Worm (Caenorhabditis elegans): ENCODE results near the gene spp-31.
A peak's percentile ranks its signal among the peaks of the same experiment; 100 is the strongest.

Gene spp-31

DNA sequence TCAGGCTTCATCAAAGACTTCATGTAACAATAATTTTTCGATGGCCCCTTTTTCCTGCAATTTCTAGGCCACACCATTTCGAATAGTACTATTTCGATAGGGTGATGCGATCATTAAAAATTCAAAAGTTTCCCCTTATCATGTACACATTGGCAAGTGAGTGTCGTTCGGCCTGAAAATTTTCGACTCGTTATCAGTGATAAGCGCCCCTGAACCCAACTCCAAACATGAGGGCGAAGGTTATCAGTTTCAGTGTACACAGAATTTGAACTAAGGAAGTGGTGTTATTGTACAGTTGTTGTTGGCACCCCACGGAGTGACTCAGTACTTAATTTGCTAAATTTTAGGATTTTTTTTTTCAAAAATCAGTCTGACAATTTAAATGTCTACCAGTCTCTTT, 27.4 kb upstream of the spp-31 start:
- TF ChIP-seq nhr-80 (tag; optimal IDR thresholded peaks at IDR 0.05) = peak; percentile 94
- TF ChIP-seq lin-54 (GFP tag; optimal IDR thresholded peaks at IDR 0.05) = no peak
- TF ChIP-seq madf-6 (GFP tag; IDR thresholded peaks at IDR 0.05) = no peak
- peak; percentile 50 for TF ChIP-seq ets-4 (GFP tag; optimal IDR thresholded peaks at IDR 0.05)
- peak; percentile 61; the same call in 1 of the 2 replicates for TF ChIP-seq dox-1 (GFP tag; IDR thresholded peaks at IDR 0.05)

DNA sequence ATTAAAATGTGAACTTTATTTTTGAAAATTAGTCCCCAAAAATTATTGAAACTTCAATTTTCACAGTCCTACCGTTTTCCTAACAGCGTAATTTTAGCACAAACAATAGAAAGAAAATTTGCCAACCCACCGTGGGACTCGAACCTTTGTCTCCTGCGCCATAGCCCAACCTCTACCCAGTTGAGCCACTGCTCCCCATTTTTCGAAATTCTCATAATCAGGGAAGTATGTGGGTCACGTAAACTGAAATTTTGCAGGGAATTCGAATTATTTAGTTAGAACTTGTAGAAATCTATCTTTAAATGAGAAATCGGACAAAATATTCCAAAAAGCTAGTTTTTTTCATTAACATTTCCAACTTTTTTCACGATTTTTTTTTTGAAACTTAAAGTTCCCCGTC, 26.0 kb upstream of the spp-31 start:
- no peak for TF ChIP-seq F55B11.4 (tag; optimal IDR thresholded peaks at IDR 0.05; ENCODE audit: borderline replicate concordance, insufficient read depth)
- TF ChIP-seq tbp1 (GFP tag; optimal IDR thresholded peaks at IDR 0.05) = peak; percentile 70
- TF ChIP-seq B0261.1 (tag; optimal IDR thresholded peaks at IDR 0.05) = peak; percentile 16
- no peak for TF ChIP-seq mel-28 (tag; optimal IDR thresholded peaks at IDR 0.05; ENCODE audit: borderline replicate concordance)
- TF ChIP-seq hlh-26 (GFP tag; conservative IDR thresholded peaks at IDR 0.05) = no peak
- TF ChIP-seq rpc-1 (optimal IDR thresholded peaks at IDR 0.05) = peak; percentile 8
- TF ChIP-seq rpc-1 (tag; optimal IDR thresholded peaks at IDR 0.05) = peak; percentile 52

DNA sequence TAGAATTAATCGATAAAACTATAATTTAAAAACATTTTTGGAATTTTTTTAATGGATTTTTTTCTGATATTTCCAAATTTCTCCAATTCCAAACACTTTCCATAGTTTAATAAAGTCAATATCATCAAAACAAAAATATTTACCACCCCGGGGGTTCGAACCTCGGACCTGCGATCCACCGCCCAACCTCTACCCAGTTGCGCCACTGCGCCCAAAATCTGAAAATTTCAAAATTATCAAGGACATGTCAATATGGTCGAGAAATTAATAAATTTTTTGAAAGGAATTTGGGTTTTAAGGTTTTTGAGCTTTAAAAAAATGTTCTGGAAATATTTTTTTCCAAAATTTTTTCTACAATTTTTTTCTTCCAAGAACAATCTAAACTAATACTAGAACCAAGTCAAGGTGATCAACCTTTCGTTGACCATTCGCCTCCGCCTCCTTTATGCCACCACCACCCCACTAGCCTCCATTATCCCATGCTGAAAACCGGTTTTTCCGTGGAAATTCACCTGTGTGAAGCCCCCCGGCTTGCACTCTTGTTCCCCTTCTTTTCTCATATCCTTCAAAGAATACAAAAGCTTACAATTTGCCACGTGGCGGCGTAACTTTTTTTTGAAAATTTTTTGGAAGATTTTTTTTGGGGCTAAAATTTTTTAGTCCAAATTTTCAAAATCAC, 24.6 kb upstream of the spp-31 start:
- TF ChIP-seq him-1 (tag; optimal IDR thresholded peaks at IDR 0.05) = no peak
- TF ChIP-seq tbp1 (GFP tag; optimal IDR thresholded peaks at IDR 0.05) = peak; percentile 79
- peak; percentile 36 for TF ChIP-seq rpc-1 (optimal IDR thresholded peaks at IDR 0.05)
- TF ChIP-seq rpc-1 (tag; optimal IDR thresholded peaks at IDR 0.05) = peak; percentile 65
- peak; percentile 41 for TF ChIP-seq B0261.1 (tag; optimal IDR thresholded peaks at IDR 0.05)

DNA sequence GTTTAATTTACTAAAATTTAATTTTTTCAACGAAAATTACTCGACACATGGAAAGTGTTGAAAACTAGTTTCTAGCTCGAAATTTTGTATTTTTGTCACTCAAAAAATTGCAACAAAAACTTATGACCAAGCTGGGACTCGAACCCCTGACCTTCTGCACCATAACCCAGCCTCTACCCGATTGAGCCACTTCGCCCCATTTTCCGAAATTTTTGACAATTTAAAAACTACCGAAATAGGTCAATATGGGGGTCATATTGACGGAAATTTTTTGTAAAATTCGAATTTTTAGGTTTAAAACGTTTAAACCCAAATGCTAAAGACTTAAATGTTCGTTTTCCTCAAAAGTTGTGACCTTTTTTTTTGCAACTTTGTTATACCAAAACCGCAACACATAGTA, 20.9 kb upstream of the spp-31 start:
- TF ChIP-seq nfya-2 (GFP tag; IDR thresholded peaks at IDR 0.05) (no peak), tbp1 (GFP tag; optimal IDR thresholded peaks at IDR 0.05) (peak; percentile 68), rpc-1 (optimal IDR thresholded peaks at IDR 0.05) (peak; percentile 16), rpc-1 (tag; optimal IDR thresholded peaks at IDR 0.05) (peak; percentile 57), B0261.1 (tag; optimal IDR thresholded peaks at IDR 0.05) (peak; percentile 45)

DNA sequence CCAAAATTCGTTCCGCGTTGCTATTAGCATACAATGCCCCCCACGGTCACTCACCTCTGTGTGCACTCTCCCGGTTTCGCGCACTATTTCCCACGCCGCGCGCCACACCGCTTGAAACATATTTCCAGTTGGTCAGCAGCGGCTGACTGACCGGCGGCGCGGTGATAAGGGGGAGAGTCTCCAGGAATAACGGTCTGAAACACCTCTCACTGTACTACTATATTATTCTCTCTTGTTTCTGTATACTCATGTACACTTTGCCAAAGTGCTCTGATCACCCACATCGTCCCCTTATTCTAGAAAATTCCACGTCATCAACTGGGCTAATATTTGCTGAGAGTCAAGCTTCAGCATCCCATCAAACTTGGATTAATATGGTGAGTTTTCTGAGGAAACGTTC, 20.5 kb upstream of the spp-31 start, which contains the start of gene nhr-41:
Gene nhr-41 (plus strand): TSS at position 301 of the 400 bp plus-strand sequence.
- TF ChIP-seq zfh-2 (GFP tag; conservative IDR thresholded peaks at IDR 0.05) (peak; percentile 61; the same call in 1 of the 2 replicates), dox-1 (GFP tag; IDR thresholded peaks at IDR 0.05) (0 out of 2 replicates have a peak, but pooled peaks have one; percentile 10), madf-10 (tag; optimal IDR thresholded peaks at IDR 0.05) (no peak), hmg-1.2 (GFP tag; IDR thresholded peaks at IDR 0.05) (peak; percentile 15; the same call in 1 of the 2 replicates), B0019.2 (GFP tag; conservative IDR thresholded peaks at IDR 0.05) (no peak), lin-54 (GFP tag; optimal IDR thresholded peaks at IDR 0.05) (no peak), attf-5 (GFP tag; optimal IDR thresholded peaks at IDR 0.05) (no peak), him-1 (tag; optimal IDR thresholded peaks at IDR 0.05) (no peak), rpc-1 (optimal IDR thresholded peaks at IDR 0.05) (no peak), rpc-1 (tag; optimal IDR thresholded peaks at IDR 0.05) (no peak)

DNA sequence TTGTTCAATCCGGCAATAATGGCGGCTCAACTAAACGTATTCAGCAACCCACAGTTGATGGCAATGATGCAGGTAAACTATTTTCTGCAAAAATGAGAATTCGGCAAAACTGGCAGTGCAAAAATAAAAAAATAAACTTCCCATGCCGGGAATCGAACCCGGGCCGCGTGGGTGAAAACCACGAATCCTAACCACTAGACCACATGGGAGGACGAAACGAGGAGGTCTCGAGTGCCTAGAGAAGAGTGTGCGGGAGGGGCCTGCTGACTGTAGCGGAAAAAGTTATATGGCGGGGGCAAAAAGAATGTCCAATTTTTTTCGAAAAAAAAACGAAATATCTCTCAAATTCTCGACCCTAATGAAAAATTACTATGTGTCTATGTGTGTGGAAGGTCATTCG, 18.3 kb upstream of the spp-31 start:
- TF ChIP-seq madf-6 (GFP tag; IDR thresholded peaks at IDR 0.05) = peak; percentile 33; the same call in 1 of the 2 replicates
- TF ChIP-seq chd-7 (tag; optimal IDR thresholded peaks at IDR 0.05) = peak; percentile 2
- peak; percentile 69 for TF ChIP-seq nhr-90 (tag; optimal IDR thresholded peaks at IDR 0.05)
- TF ChIP-seq dpff-1 (tag; optimal IDR thresholded peaks at IDR 0.05) = no peak
- TF ChIP-seq fkh-3 (tag; optimal IDR thresholded peaks at IDR 0.05) = no peak
- no peak for TF ChIP-seq mes-4 (tag; optimal IDR thresholded peaks at IDR 0.05)
- no peak for TF ChIP-seq nhr-120 (GFP tag; IDR thresholded peaks at IDR 0.05)
- TF ChIP-seq unc-62 (GFP tag; optimal IDR thresholded peaks at IDR 0.05) = no peak
- peak; percentile 70 for TF ChIP-seq lin-26 (GFP tag; IDR thresholded peaks at IDR 0.05)
- no peak for TF ChIP-seq ztf-22 (GFP tag; optimal IDR thresholded peaks at IDR 0.05)
- no peak for TF ChIP-seq F55B11.4 (tag; optimal IDR thresholded peaks at IDR 0.05; ENCODE audit: borderline replicate concordance, insufficient read depth)
- no peak for TF ChIP-seq madf-8 (GFP tag; conservative IDR thresholded peaks at IDR 0.05)
- 0 out of 2 replicates have a peak, but pooled peaks have one; percentile 58 for TF ChIP-seq Y56A3A.18 (GFP tag; IDR thresholded peaks at IDR 0.05)
- TF ChIP-seq atf-7 (tag; optimal IDR thresholded peaks at IDR 0.05) = no peak
- no peak for TF ChIP-seq F37B4.10 (GFP tag; IDR thresholded peaks at IDR 0.05)
- 0 out of 2 replicates have a peak, but pooled peaks have one; percentile 32 for TF ChIP-seq C06A6.2 (GFP tag; conservative IDR thresholded peaks at IDR 0.05)
- TF ChIP-seq gei-17 (GFP tag; optimal IDR thresholded peaks at IDR 0.05) = no peak
- peak; percentile 54; the same call in 1 of the 2 replicates for TF ChIP-seq Y95B8A.8 (GFP tag; IDR thresholded peaks at IDR 0.05)
- TF ChIP-seq lsl-1 (GFP tag; optimal IDR thresholded peaks at IDR 0.05) = no peak
- no peak for TF ChIP-seq xnd-1 (tag; optimal IDR thresholded peaks at IDR 0.05)
- TF ChIP-seq dpl-1 (GFP tag; optimal IDR thresholded peaks at IDR 0.05) = no peak
- TF ChIP-seq lin-54 (GFP tag; optimal IDR thresholded peaks at IDR 0.05) = peak; percentile 18

Data from whole organism, young adult.